Worm (Caenorhabditis elegans) whole organism, late embryonic: ENCODE results near the gene F23D12.2.

ENCODE experiments used
- F13H6.1 ChIP-seq: sonication (generic microtip); optimal IDR thresholded peaks from 2 replicates; lab custom pipeline; 2016; ENCODE audit warnings: missing genetic modification characterization, missing compliant biosample characterization
- ceh-22 ChIP-seq: sonication (generic microtip); optimal IDR thresholded peaks from 2 replicates; lab custom pipeline; 2017; ENCODE audit warnings: missing biosample characterization, missing genetic modification characterization
- ceh-34 ChIP-seq: sonication (generic microtip); optimal IDR thresholded peaks from 2 replicates; lab custom pipeline; 2016; ENCODE audit warnings: mild to moderate bottlenecking, missing genetic modification characterization, missing compliant biosample characterization
- ceh-6 ChIP-seq: fragments of 200-800 bp; sonication (Bioruptor generic); optimal IDR thresholded peaks from 2 replicates; lab custom pipeline; 2018; ENCODE audit warnings: mild to moderate bottlenecking, missing genetic modification characterization, missing compliant biosample characterization
- che-1 ChIP-seq: sonication (generic microtip); optimal IDR thresholded peaks from 2 replicates; lab custom pipeline; 2016; ENCODE audit warnings: mild to moderate bottlenecking, missing genetic modification characterization, missing compliant biosample characterization
- ets-4 ChIP-seq: sonication (generic microtip); optimal IDR thresholded peaks from 2 replicates; lab custom pipeline; 2016; ENCODE audit warnings: missing genetic modification characterization, missing compliant biosample characterization
- hlh-15 ChIP-seq: sonication (generic microtip); optimal IDR thresholded peaks from 2 replicates; lab custom pipeline; 2016; ENCODE audit warnings: missing genetic modification characterization, missing compliant biosample characterization
- lin-11 ChIP-seq: fragments of 200-800 bp; sonication (Bioruptor generic); optimal IDR thresholded peaks from 2 replicates; lab custom pipeline; 2018; ENCODE audit warnings: mild to moderate bottlenecking, missing genetic modification characterization, missing compliant biosample characterization
- mec-3 ChIP-seq: sonication (generic microtip); optimal IDR thresholded peaks from 2 replicates; lab custom pipeline; 2016; ENCODE audit warnings: borderline replicate concordance, missing genetic modification characterization, missing compliant biosample characterization
- nhr-11 ChIP-seq: fragments of 150-350 bp; optimal IDR thresholded peaks from 2 replicates; lab custom pipeline; 2014; ENCODE audit warnings: missing biosample characterization, missing genetic modification characterization
- pqm-1 ChIP-seq: sonication (generic microtip); optimal IDR thresholded peaks from 2 replicates; lab custom pipeline; 2016; ENCODE audit warnings: missing genetic modification characterization, missing compliant biosample characterization
- tbx-7 ChIP-seq: sonication (generic microtip); optimal IDR thresholded peaks from 2 replicates; lab custom pipeline; 2016; ENCODE audit warnings: missing genotype, missing genetic modification characterization, missing compliant biosample characterization
- ztf-16 ChIP-seq: sonication (generic microtip); optimal IDR thresholded peaks from 2 replicates; lab custom pipeline; 2017; ENCODE audit warnings: missing genetic modification characterization, missing compliant biosample characterization

- TF ChIP-seq F13H6.1 (tag; lab: Kevin White, UChicago) (no peak), nhr-11 (tag; lab: Kevin White, UChicago) (no peak), ets-4 (tag; lab: Kevin White, UChicago) (no peak), ztf-16 (no peak), mec-3 (tag; lab: Kevin White, UChicago) (no peak), hlh-15 (tag; lab: Kevin White, UChicago) (no peak), ceh-22 (tag; lab: Kevin White, UChicago) (no peak), ceh-34 (no peak), pqm-1 (tag; lab: Kevin White, UChicago) (no peak), che-1 (tag; lab: Kevin White, UChicago) (no peak), tbx-7 (tag; lab: Kevin White, UChicago) (no peak), lin-11 (tag; lab: Kevin White, UChicago) (no peak), ceh-6 (GFP tag; lab: Kevin White, UChicago) (no peak)
Observed at ce11 chrX:14464513-14464912, 43.1 kb upstream of the F23D12.2 start, which contains the start of gene M163.7.
